Worm (Caenorhabditis elegans) whole organism, L4 larva: ENCODE results near the gene R166.3.

Experiments
- dpl-1 ChIP-seq: fragments of 150-350 bp; optimal IDR thresholded peaks from 2 replicates; lab custom pipeline; 2014; ENCODE audit warnings: missing biosample characterization, missing genetic modification reagents, missing genetic modification characterization
- hlh-30 ChIP-seq: sonication (generic microtip); optimal IDR thresholded peaks from 2 replicates; lab custom pipeline; 2017; ENCODE audit warnings: antibody characterized with exemption, mild to moderate bottlenecking, missing genetic modification characterization, missing compliant biosample characterization; ENCODE audit not compliant: insufficient read depth
- nhr-76 ChIP-seq: fragments of 150-350 bp; optimal IDR thresholded peaks from 2 replicates; lab custom pipeline; 2014; ENCODE audit warnings: missing biosample characterization, missing genetic modification characterization
- zip-2 ChIP-seq: fragments of 150-350 bp; optimal IDR thresholded peaks from 2 replicates; lab custom pipeline; 2014; ENCODE audit warnings: missing biosample characterization, missing genetic modification characterization

ce11 chrII:10546784-10547087 is 7.6 kb upstream of the R166.3 start:
- TF ChIP-seq hlh-30 (tag; lab: Kevin White, UChicago) (no peak), nhr-76 (tag; lab: Kevin White, UChicago) (no peak), dpl-1 (GFP tag; lab: Kevin White, UChicago) (no peak), zip-2 (tag; lab: Kevin White, UChicago) (no peak)
